Fruit fly (Drosophila melanogaster) whole organism, adult: ENCODE results near the gene Zip88E.

ENCODE experiments used
- Clk ChIP-seq: fragments of 200-800 bp; sonication (Bioruptor generic); optimal IDR thresholded peaks from 2 replicates; lab custom pipeline; 2017; ENCODE audit warnings: missing biosample characterization, missing genetic modification characterization
- cic ChIP-seq: fragments of 200-800 bp; sonication (Bioruptor generic); optimal IDR thresholded peaks from 2 replicates; lab custom pipeline; 2017; ENCODE audit warnings: missing biosample characterization, mild to moderate bottlenecking, missing genetic modification characterization, moderate library complexity
- kay ChIP-seq: fragments of 200-800 bp; sonication (Bioruptor generic); peaks from one replicate; lab custom pipeline; 2016; ENCODE audit warnings: missing biosample characterization, missing genetic modification characterization, borderline replicate concordance

- TF ChIP-seq cic (GFP tag; lab: Kevin White, UChicago) (no peak), kay (GFP tag; lab: Kevin White, UChicago) (peak; percentile 11), Clk (GFP tag; lab: Kevin White, UChicago) (no peak)
Observed at dm6 chr3R:15282326-15282725, 13.9 kb downstream of the Zip88E start.
